Worm (Caenorhabditis elegans) whole organism, late embryonic: Measurements from ENCODE around the gene ilys-6.
A peak's percentile ranks its signal among the peaks of the same experiment; 100 is the strongest.

Experiments used
- C08G9.2 ChIP-seq: sonication (generic microtip); optimal IDR thresholded peaks from 2 replicates; lab custom pipeline; 2016; ENCODE audit warnings: mild to moderate bottlenecking, missing genetic modification characterization, moderate library complexity, missing compliant biosample characterization
- C38D4.7 ChIP-seq: fragments of 200-800 bp; sonication (Bioruptor generic); optimal IDR thresholded peaks from 2 replicates; lab custom pipeline; 2018; ENCODE audit warnings: mild to moderate bottlenecking, missing genetic modification characterization, moderate library complexity, missing compliant biosample characterization
- F13H6.1 ChIP-seq: sonication (generic microtip); optimal IDR thresholded peaks from 2 replicates; lab custom pipeline; 2016; ENCODE audit warnings: missing genetic modification characterization, missing compliant biosample characterization
- K09A11.1 ChIP-seq: sonication (generic microtip); optimal IDR thresholded peaks from 2 replicates; lab custom pipeline; 2017; ENCODE audit warnings: antibody characterized with exemption, mild to moderate bottlenecking, missing genetic modification characterization, missing compliant biosample characterization; ENCODE audit not compliant: insufficient read depth
- Y22D7AL.16 ChIP-seq: sonication (generic microtip); optimal IDR thresholded peaks from 2 replicates; lab custom pipeline; 2016; ENCODE audit warnings: missing genetic modification characterization, missing compliant biosample characterization
- ama-1 ChIP-seq: fragments of 150-350 bp; optimal IDR thresholded peaks from 2 replicates; lab custom pipeline; 2014
- ceh-14 ChIP-seq: sonication (generic microtip); optimal IDR thresholded peaks from 2 replicates; lab custom pipeline; 2016; ENCODE audit warnings: missing genotype, missing genetic modification characterization, missing compliant biosample characterization
- ceh-18 ChIP-seq: sonication (generic microtip); optimal IDR thresholded peaks from 2 replicates; lab custom pipeline; 2016; ENCODE audit warnings: missing genetic modification characterization, missing compliant biosample characterization
- ceh-19 ChIP-seq: fragments of 200-800 bp; sonication (Bioruptor generic); optimal IDR thresholded peaks from 2 replicates; lab custom pipeline; 2018; ENCODE audit warnings: mild to moderate bottlenecking, missing genetic modification characterization, missing compliant biosample characterization
- ceh-2 ChIP-seq: sonication (generic microtip); optimal IDR thresholded peaks from 2 replicates; lab custom pipeline; 2016; ENCODE audit warnings: missing genotype, missing genetic modification characterization, missing compliant biosample characterization
- ceh-22 ChIP-seq: sonication (generic microtip); optimal IDR thresholded peaks from 2 replicates; lab custom pipeline; 2017; ENCODE audit warnings: missing biosample characterization, missing genetic modification characterization
- ceh-30 ChIP-seq: fragments of 150-350 bp; optimal IDR thresholded peaks from 2 replicates; lab custom pipeline; 2014; ENCODE audit warnings: missing biosample characterization, missing genetic modification characterization
- ceh-31 ChIP-seq: sonication (generic microtip); optimal IDR thresholded peaks from 2 replicates; lab custom pipeline; 2016; ENCODE audit warnings: missing genetic modification characterization, missing compliant biosample characterization
- ceh-45 ChIP-seq: fragments of 200-800 bp; sonication (Bioruptor generic); IDR thresholded peaks from 2 replicates; pipeline ENCODE4 v1.3.6; 2022; ENCODE audit warnings: missing genetic modification reagents, missing genetic modification characterization, missing compliant biosample characterization
- ceh-6 ChIP-seq: fragments of 200-800 bp; sonication (Bioruptor generic); optimal IDR thresholded peaks from 2 replicates; lab custom pipeline; 2018; ENCODE audit warnings: mild to moderate bottlenecking, missing genetic modification characterization, missing compliant biosample characterization
- che-1 ChIP-seq: sonication (generic microtip); optimal IDR thresholded peaks from 2 replicates; lab custom pipeline; 2016; ENCODE audit warnings: mild to moderate bottlenecking, missing genetic modification characterization, missing compliant biosample characterization
- elt-2 ChIP-seq: sonication (generic microtip); optimal IDR thresholded peaks from 2 replicates; lab custom pipeline; 2016; ENCODE audit warnings: missing genetic modification reagents, missing genetic modification characterization, missing compliant biosample characterization
- eyg-1 ChIP-seq: sonication (generic microtip); optimal IDR thresholded peaks from 2 replicates; lab custom pipeline; 2016; ENCODE audit warnings: missing genotype, missing genetic modification characterization, missing compliant biosample characterization
- fax-1 ChIP-seq: sonication (generic microtip); optimal IDR thresholded peaks from 2 replicates; lab custom pipeline; 2016; ENCODE audit warnings: missing genotype, missing genetic modification characterization, missing compliant biosample characterization
- fkh-10 ChIP-seq: fragments of 150-350 bp; optimal IDR thresholded peaks from 2 replicates; lab custom pipeline; 2014; ENCODE audit warnings: missing biosample characterization, missing genetic modification reagents, missing genetic modification characterization
- fkh-6 ChIP-seq: sonication (generic microtip); optimal IDR thresholded peaks from 2 replicates; lab custom pipeline; 2016; ENCODE audit warnings: missing genetic modification characterization, missing compliant biosample characterization
- hlh-13 ChIP-seq: fragments of 200-800 bp; sonication (Bioruptor generic); optimal IDR thresholded peaks from 2 replicates; lab custom pipeline; 2018; ENCODE audit warnings: mild to moderate bottlenecking, missing genetic modification characterization, missing compliant biosample characterization
- hlh-15 ChIP-seq: sonication (generic microtip); optimal IDR thresholded peaks from 2 replicates; lab custom pipeline; 2016; ENCODE audit warnings: missing genetic modification characterization, missing compliant biosample characterization
- hlh-6 ChIP-seq: sonication (generic microtip); optimal IDR thresholded peaks from 2 replicates; lab custom pipeline; 2016; ENCODE audit warnings: missing genotype, missing genetic modification characterization, missing compliant biosample characterization
- hlh-8 ChIP-seq: sonication (generic microtip); optimal IDR thresholded peaks from 2 replicates; lab custom pipeline; 2016; ENCODE audit warnings: missing genotype, missing genetic modification characterization, missing compliant biosample characterization
- madf-2 ChIP-seq: sonication (generic microtip); optimal IDR thresholded peaks from 2 replicates; lab custom pipeline; 2017; ENCODE audit warnings: missing genetic modification characterization, missing compliant biosample characterization
- npax-4 ChIP-seq: sonication (generic microtip); optimal IDR thresholded peaks from 2 replicates; lab custom pipeline; 2016; ENCODE audit warnings: missing genetic modification characterization, missing compliant biosample characterization
- pat-9 ChIP-seq: fragments of 200-800 bp; sonication (Bioruptor generic); optimal IDR thresholded peaks from 2 replicates; lab custom pipeline; 2018; ENCODE audit warnings: mild to moderate bottlenecking, missing genetic modification characterization, moderate library complexity, missing compliant biosample characterization
- pha-4 ChIP-seq: fragments of 150-350 bp; optimal IDR thresholded peaks from 2 replicates; lab custom pipeline; 2018; ENCODE audit warnings: missing biosample characterization, missing genetic modification reagents, missing genetic modification characterization
- ref-2 ChIP-seq: sonication (generic microtip); optimal IDR thresholded peaks from 2 replicates; lab custom pipeline; 2016; ENCODE audit warnings: missing genetic modification characterization, missing compliant biosample characterization
- sdc-2 ChIP-seq: sonication (generic microtip); optimal IDR thresholded peaks from 2 replicates; lab custom pipeline; 2016; ENCODE audit warnings: missing genotype, missing genetic modification characterization, missing compliant biosample characterization
- sox-4 ChIP-seq: sonication (generic microtip); optimal IDR thresholded peaks from 2 replicates; lab custom pipeline; 2017; ENCODE audit warnings: mild to moderate bottlenecking, missing genetic modification characterization, inconsistent platforms, missing compliant biosample characterization
- syd-9 ChIP-seq: sonication (generic microtip); optimal IDR thresholded peaks from 2 replicates; lab custom pipeline; 2016; ENCODE audit warnings: mild to moderate bottlenecking, missing genetic modification characterization, moderate library complexity, missing compliant biosample characterization
- tbx-2 ChIP-seq: sonication (generic microtip); optimal IDR thresholded peaks from 2 replicates; lab custom pipeline; 2016; ENCODE audit warnings: missing genetic modification characterization, missing compliant biosample characterization
- tbx-7 ChIP-seq: sonication (generic microtip); optimal IDR thresholded peaks from 2 replicates; lab custom pipeline; 2016; ENCODE audit warnings: missing genotype, missing genetic modification characterization, missing compliant biosample characterization
- ttx-3 ChIP-seq: sonication (generic microtip); optimal IDR thresholded peaks from 2 replicates; lab custom pipeline; 2016; ENCODE audit warnings: missing genetic modification reagents, missing genetic modification characterization, missing compliant biosample characterization
- unc-3 ChIP-seq, 2 experiments: fragments of 200-800 bp in 1 of 2; sonication (Bioruptor generic) in 1 of 2; sonication (generic microtip) in 1 of 2; conservative IDR thresholded peaks in 1 of 2; optimal IDR thresholded peaks in 1 of 2; 2 replicates each; pipeline versions ENCODE4 v1.3.6 to Lab custom; 2016 to 2022; ENCODE audit warnings: missing compliant biosample characterization in 2 of 2, missing genetic modification characterization in 2 of 2, missing genetic modification reagents in 1 of 2
- unc-42 ChIP-seq: sonication (generic microtip); optimal IDR thresholded peaks from 2 replicates; lab custom pipeline; 2016; ENCODE audit warnings: missing genotype, missing genetic modification characterization, missing compliant biosample characterization
- unc-55 ChIP-seq: sonication (generic microtip); optimal IDR thresholded peaks from 2 replicates; lab custom pipeline; 2017; ENCODE audit warnings: missing biosample characterization, missing genetic modification reagents, missing genetic modification characterization
- unc-86 ChIP-seq: sonication (generic microtip); optimal IDR thresholded peaks from 2 replicates; lab custom pipeline; 2016; ENCODE audit warnings: missing genetic modification characterization, missing compliant biosample characterization

The ilys-6 gene

DNA sequence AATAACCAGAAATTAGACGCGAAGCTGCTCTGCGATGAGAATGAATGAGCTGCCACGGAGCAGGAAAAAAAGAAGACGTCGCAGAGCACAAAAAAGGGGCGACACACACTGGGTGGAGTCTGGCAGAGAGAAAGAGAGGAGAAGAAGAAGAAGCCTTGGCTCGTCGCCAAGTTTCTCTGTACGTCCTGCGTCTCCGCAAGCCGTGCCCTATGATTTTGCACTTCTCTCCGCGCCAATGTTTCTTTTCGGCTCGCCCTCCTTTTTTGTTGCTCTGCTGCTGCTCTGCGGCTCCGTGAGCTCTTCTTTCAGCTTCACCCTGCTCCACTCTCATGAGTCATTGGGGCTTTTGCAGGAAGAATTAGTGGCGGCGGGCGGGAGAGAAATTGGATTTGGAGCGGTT, 28.6 kb downstream of the ilys-6 start, which contains the start of gene hlh-30:
hlh-30 (minus strand) TSS at position 69 of the 400 bp plus-strand sequence.
- TF ChIP-seq sdc-2 = peak; percentile 37
- peak; percentile 87 for TF ChIP-seq unc-42 (tag; lab: Kevin White, UChicago)
- TF ChIP-seq pat-9 (tag; lab: Kevin White, UChicago) = no peak
- TF ChIP-seq ceh-31 (tag; lab: Kevin White, UChicago) = peak; percentile 70
- peak; percentile 42 for TF ChIP-seq ceh-14 (tag; lab: Kevin White, UChicago)
- peak; percentile 40 for TF ChIP-seq tbx-2
- peak; percentile 52 for TF ChIP-seq ceh-18 (tag; lab: Kevin White, UChicago)
- TF ChIP-seq unc-3 (GFP tag; conservative IDR thresholded peaks at IDR 0.05; lab: Robert Waterston, UW) = no peak
- no peak for TF ChIP-seq unc-3 (tag; optimal IDR thresholded peaks at IDR 0.05; lab: Kevin White, UChicago)
- TF ChIP-seq, all 69 proteins: peak for 6

DNA sequence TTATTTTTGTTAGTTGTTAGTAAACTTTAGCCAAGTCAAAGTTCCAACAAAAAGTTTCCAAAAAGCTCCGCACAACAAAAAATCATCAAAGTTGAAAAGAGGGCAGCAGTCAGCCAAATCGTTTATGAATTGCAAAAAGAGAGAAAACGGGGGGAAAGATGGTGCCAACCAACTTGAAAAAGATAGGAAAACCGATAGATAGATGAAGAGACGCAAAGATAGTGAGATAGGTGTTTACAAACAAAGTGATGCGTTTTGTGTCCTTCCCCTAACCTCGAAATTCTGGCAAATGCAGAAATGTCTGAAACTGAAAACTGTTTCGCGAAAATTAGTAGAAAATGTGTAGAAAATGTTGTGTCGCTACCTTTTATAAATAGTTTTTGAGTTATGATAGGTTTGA, 30.0 kb downstream of the ilys-6 start:
- no peak for TF ChIP-seq ceh-14 (tag; lab: Kevin White, UChicago)

DNA sequence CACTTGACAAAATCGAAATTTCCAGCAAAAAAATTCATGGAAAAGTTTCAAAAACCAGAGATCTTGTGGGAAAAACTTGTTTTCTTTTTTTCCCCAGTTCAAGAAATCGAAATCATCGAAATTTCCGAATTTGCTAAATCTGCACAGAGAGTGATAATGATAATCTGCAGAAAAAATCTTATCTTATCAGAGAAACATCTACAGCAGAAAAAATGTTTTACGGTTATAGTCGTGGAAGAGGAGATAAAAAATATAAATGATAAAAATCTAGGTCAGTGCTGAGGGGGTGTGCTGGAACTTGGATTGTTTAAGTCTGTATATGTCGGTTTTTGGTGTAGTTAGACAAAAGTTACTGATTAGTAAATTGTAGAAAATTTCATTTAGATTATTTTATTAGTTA, 31.1 kb downstream of the ilys-6 start:
- peak; percentile 83 for TF ChIP-seq elt-2 (tag; lab: Kevin White, UChicago)
- TF ChIP-seq ama-1 (lab: Kevin White, UChicago) = no peak
- no peak for TF ChIP-seq fkh-10
- TF ChIP-seq, all 69 proteins: peak for 1

DNA sequence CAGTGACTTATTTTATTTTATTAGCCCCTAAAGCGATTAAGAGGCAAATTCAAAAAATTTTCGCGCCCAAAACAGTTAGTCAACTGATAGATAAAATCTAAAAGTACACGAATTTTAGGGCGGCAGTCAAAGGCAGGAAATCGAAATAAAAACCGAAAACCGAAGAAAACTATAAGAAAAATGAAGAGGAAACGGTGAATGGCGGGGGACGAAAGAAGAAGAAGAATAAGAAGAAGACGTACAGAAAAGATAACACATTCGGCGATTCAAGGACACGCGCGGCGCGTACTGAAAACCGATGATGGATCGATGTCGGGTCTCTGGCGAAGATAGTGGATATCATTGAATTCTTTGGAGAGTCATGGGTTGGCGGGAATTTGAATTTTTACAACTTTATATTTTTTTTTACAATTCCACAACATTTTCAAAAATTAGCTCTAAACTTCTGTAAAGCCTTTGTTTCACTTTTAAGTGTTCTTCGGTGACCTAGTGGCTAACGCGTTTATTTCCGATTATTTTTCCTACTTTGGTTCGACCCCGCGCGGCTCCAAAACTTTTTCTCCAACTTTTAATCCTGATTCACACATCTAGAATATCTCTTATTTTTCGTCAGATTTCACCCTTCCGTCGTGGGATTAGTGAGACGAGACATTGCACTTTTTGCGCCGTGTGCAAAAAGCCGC, 32.4 kb downstream of the ilys-6 start:
- TF ChIP-seq pha-4 (tag; lab: Kevin White, UChicago) (no peak), C38D4.7 (GFP tag; lab: Kevin White, UChicago) (no peak), unc-55 (no peak), tbx-7 (no peak), fkh-6 (no peak), ref-2 (tag; lab: Kevin White, UChicago) (no peak), ceh-45 (GFP tag; lab: Robert Waterston, UW) (no peak), ceh-2 (tag; lab: Kevin White, UChicago) (no peak)

DNA sequence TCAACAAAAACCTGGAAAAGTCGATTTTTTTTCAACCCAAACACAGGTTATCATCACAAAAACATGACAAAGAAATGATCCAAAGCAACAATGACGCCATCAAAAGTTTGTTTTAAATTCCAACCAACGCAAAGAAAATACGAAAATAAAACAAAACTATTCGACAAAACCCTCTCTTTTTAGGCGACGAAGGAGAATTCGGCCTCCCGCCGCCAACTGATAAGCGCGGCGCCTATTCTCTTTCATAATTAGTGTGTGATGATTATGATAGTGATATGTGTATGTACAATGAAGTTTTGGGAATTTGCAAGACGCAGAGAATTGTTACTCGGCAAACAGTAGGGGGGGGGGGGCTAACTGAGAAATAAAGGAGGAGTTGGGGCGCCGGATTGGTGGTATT, 34.2 kb downstream of the ilys-6 start:
- TF ChIP-seq che-1 (tag; lab: Kevin White, UChicago) (no peak), F13H6.1 (tag; lab: Kevin White, UChicago) (no peak), madf-2 (no peak), unc-3 (GFP tag; conservative IDR thresholded peaks at IDR 0.05; lab: Robert Waterston, UW) (no peak), unc-3 (tag; optimal IDR thresholded peaks at IDR 0.05; lab: Kevin White, UChicago) (no peak), elt-2 (tag; lab: Kevin White, UChicago) (no peak), hlh-13 (GFP tag; lab: Kevin White, UChicago) (no peak), ceh-31 (tag; lab: Kevin White, UChicago) (no peak), fkh-10 (no peak), unc-42 (tag; lab: Kevin White, UChicago) (no peak), npax-4 (tag; lab: Kevin White, UChicago) (no peak), ceh-30 (tag; lab: Kevin White, UChicago) (no peak), eyg-1 (tag; lab: Kevin White, UChicago) (no peak), C08G9.2 (tag; lab: Kevin White, UChicago) (no peak), K09A11.1 (tag; lab: Kevin White, UChicago) (no peak), ceh-6 (GFP tag; lab: Kevin White, UChicago) (no peak)

DNA sequence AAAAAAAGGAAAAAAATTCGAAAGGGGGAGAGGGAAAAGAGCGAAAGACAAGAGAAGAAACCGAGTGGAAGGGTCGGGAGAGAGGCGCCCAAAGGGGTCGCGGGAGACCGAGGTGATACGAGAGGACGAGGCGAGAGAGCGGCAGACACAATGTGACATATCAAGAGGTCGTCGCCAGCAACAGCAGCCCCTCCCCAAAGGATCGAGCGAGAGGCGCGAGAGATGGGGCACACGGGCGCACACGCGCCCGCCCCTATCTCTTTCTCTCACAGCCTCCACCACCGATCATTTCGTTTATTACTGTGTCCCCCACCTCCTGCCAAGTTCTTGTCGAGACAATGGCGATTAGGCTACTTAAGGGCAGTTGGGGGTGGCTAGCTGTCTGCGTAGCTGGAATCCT, 35.3 kb downstream of the ilys-6 start:
- TF ChIP-seq ttx-3 (no peak), hlh-15 (tag; lab: Kevin White, UChicago) (no peak), sdc-2 (peak; percentile 37), unc-86 (no peak), ceh-19 (GFP tag; lab: Kevin White, UChicago) (no peak), Y22D7AL.16 (no peak), F13H6.1 (tag; lab: Kevin White, UChicago) (peak; percentile 31), npax-4 (tag; lab: Kevin White, UChicago) (no peak), unc-55 (peak; percentile 69), hlh-8 (no peak), sox-4 (tag; lab: Kevin White, UChicago) (no peak), ref-2 (tag; lab: Kevin White, UChicago) (peak; percentile 18), tbx-2 (peak; percentile 66), ceh-22 (no peak), C08G9.2 (tag; lab: Kevin White, UChicago) (peak; percentile 25), fax-1 (tag; lab: Kevin White, UChicago) (no peak), che-1 (tag; lab: Kevin White, UChicago) (no peak), hlh-6 (no peak), syd-9 (tag; lab: Kevin White, UChicago) (peak; percentile 50), ceh-18 (tag; lab: Kevin White, UChicago) (peak; percentile 91)
